Fruit fly (Drosophila melanogaster) whole organism, embryonic: Measurements from ENCODE around the gene ppl.

ENCODE experiments used
- Adf1 ChIP-seq: fragments of 200-800 bp; sonication (Bioruptor generic); IDR thresholded peaks from 2 replicates; pipeline ENCODE4 v1.3.6; 2022; ENCODE audit warnings: missing biosample characterization, missing genetic modification characterization
- Bgb ChIP-seq: fragments of 200-800 bp; sonication (Bioruptor generic); IDR thresholded peaks from 2 replicates; pipeline ENCODE4 v1.3.6; 2022; ENCODE audit warnings: missing biosample characterization, missing genetic modification characterization; ENCODE audit not compliant: partially characterized antibody
- CG10147 ChIP-seq: fragments of 200-800 bp; sonication (Bioruptor generic); optimal IDR thresholded peaks from 2 replicates; lab custom pipeline; 2019; ENCODE audit warnings: missing biosample characterization, mild to moderate bottlenecking, missing genetic modification characterization, moderate library complexity
- CG10267 ChIP-seq: fragments of 200-800 bp; sonication (Bioruptor generic); optimal IDR thresholded peaks from 2 replicates; lab custom pipeline; 2018; ENCODE audit warnings: missing biosample characterization, mild to moderate bottlenecking, missing genetic modification characterization, moderate library complexity
- CG12391 ChIP-seq: fragments of 200-800 bp; sonication (Bioruptor generic); optimal IDR thresholded peaks from 3 replicates; lab custom pipeline; 2018; ENCODE audit warnings: missing biosample characterization, mild to moderate bottlenecking, missing genetic modification characterization, moderate library complexity
- CG12659 ChIP-seq: fragments of 200-800 bp; sonication (Bioruptor generic); optimal IDR thresholded peaks from 3 replicates; lab custom pipeline; 2017; ENCODE audit warnings: mild to moderate bottlenecking, missing biosample characterization, missing genetic modification reagents, missing genetic modification characterization
- CG12769 ChIP-seq: fragments of 200-800 bp; sonication (Bioruptor generic); optimal IDR thresholded peaks from 2 replicates; lab custom pipeline; 2019; ENCODE audit warnings: missing biosample characterization, mild to moderate bottlenecking, missing genetic modification characterization, moderate library complexity
- CG13775 ChIP-seq: fragments of 200-800 bp; sonication (Bioruptor generic); optimal IDR thresholded peaks from 3 replicates; lab custom pipeline; 2017; ENCODE audit warnings: missing biosample characterization, mild to moderate bottlenecking, missing genetic modification characterization
- CG15269 ChIP-seq: fragments of 200-800 bp; sonication (Bioruptor generic); optimal IDR thresholded peaks from 2 replicates; lab custom pipeline; 2018; ENCODE audit warnings: missing biosample characterization, mild to moderate bottlenecking, missing genetic modification characterization, moderate library complexity
- CG17186 ChIP-seq: fragments of 200-800 bp; sonication (Bioruptor generic); optimal IDR thresholded peaks from 3 replicates; lab custom pipeline; 2017; ENCODE audit warnings: missing biosample characterization, missing genetic modification reagents, missing genetic modification characterization
- CG17385 ChIP-seq: fragments of 200-800 bp; sonication (Bioruptor generic); optimal IDR thresholded peaks from 3 replicates; lab custom pipeline; 2018; ENCODE audit warnings: missing biosample characterization, mild to moderate bottlenecking, missing genetic modification characterization
- CG17568 ChIP-seq: fragments of 200-800 bp; sonication (Bioruptor generic); optimal IDR thresholded peaks from 2 replicates; lab custom pipeline; 2018; ENCODE audit warnings: missing biosample characterization, mild to moderate bottlenecking, missing genetic modification characterization, moderate library complexity
- CG2678 ChIP-seq: fragments of 200-800 bp; sonication (Bioruptor generic); optimal IDR thresholded peaks from 3 replicates; lab custom pipeline; 2019; ENCODE audit warnings: missing biosample characterization, mild to moderate bottlenecking, missing genetic modification characterization, moderate library complexity
- CG2875 ChIP-seq: fragments of 200-800 bp; sonication (Bioruptor generic); optimal IDR thresholded peaks from 2 replicates; lab custom pipeline; 2017; ENCODE audit warnings: missing biosample characterization, mild to moderate bottlenecking, missing genetic modification characterization, missing genetic modification reagents
- CG31441 ChIP-seq: fragments of 200-800 bp; sonication (Bioruptor generic); IDR thresholded peaks from 2 replicates; pipeline ENCODE4 v1.3.6; 2022; ENCODE audit warnings: missing biosample characterization, missing genetic modification characterization
- CG34376 ChIP-seq: fragments of 200-800 bp; sonication (Bioruptor generic); optimal IDR thresholded peaks from 2 replicates; lab custom pipeline; 2018; ENCODE audit warnings: missing biosample characterization, mild to moderate bottlenecking, missing genetic modification characterization
- CG6254 ChIP-seq: fragments of 200-800 bp; sonication (Bioruptor generic); optimal IDR thresholded peaks from 3 replicates; lab custom pipeline; 2017; ENCODE audit warnings: mild to moderate bottlenecking, missing biosample characterization, missing genetic modification reagents, missing genetic modification characterization
- CG6689 ChIP-seq: fragments of 200-800 bp; sonication (Bioruptor generic); IDR thresholded peaks from 2 replicates; pipeline ENCODE4 v1.3.6; 2022; ENCODE audit warnings: missing biosample characterization, missing genetic modification characterization
- CG6765 ChIP-seq: fragments of 200-800 bp; sonication (Bioruptor generic); optimal IDR thresholded peaks from 3 replicates; lab custom pipeline; 2017; ENCODE audit warnings: missing biosample characterization, mild to moderate bottlenecking, missing genetic modification characterization
- CG7556 ChIP-seq: fragments of 200-800 bp; sonication (Bioruptor generic); optimal IDR thresholded peaks from 2 replicates; lab custom pipeline; 2017; ENCODE audit warnings: missing biosample characterization, mild to moderate bottlenecking, missing genetic modification characterization
- CG9727 ChIP-seq: fragments of 200-800 bp; sonication (Bioruptor generic); optimal IDR thresholded peaks from 3 replicates; lab custom pipeline; 2017; ENCODE audit warnings: missing biosample characterization, mild to moderate bottlenecking, missing genetic modification characterization
- CoRest ChIP-seq: fragments of 200-800 bp; sonication (Bioruptor generic); optimal IDR thresholded peaks from 3 replicates; lab custom pipeline; 2018; ENCODE audit warnings: missing biosample characterization, mild to moderate bottlenecking, missing genetic modification characterization, moderate library complexity
- D19A ChIP-seq: fragments of 200-800 bp; optimal IDR thresholded peaks from 3 replicates; lab custom pipeline; 2019; ENCODE audit warnings: missing biosample characterization, mild to moderate bottlenecking, missing genetic modification characterization, moderate library complexity
- Deaf1 ChIP-seq: fragments of 200-800 bp; optimal IDR thresholded peaks from 3 replicates; lab custom pipeline; 2019; ENCODE audit warnings: missing biosample characterization, mild to moderate bottlenecking, missing genetic modification characterization, moderate library complexity
- Ets65A ChIP-seq: fragments of 200-800 bp; sonication (Bioruptor generic); peaks from one replicate; lab custom pipeline; 2016; ENCODE audit warnings: missing biosample characterization, missing genetic modification characterization
- Fer1 ChIP-seq: fragments of 200-800 bp; sonication (Bioruptor generic); optimal IDR thresholded peaks from 2 replicates; lab custom pipeline; 2017; ENCODE audit warnings: missing biosample characterization, mild to moderate bottlenecking, missing genetic modification characterization
- GATAe ChIP-seq: fragments of 200-800 bp; sonication (Bioruptor generic); conservative IDR thresholded peaks from 2 replicates; pipeline ENCODE4 v1.3.6; 2022; ENCODE audit warnings: missing biosample characterization, missing genetic modification characterization
- Gsc ChIP-seq: fragments of 200-800 bp; sonication (Bioruptor generic); IDR thresholded peaks from 2 replicates; pipeline ENCODE4 v1.3.6; 2022; ENCODE audit warnings: missing biosample characterization, missing genetic modification characterization
- HHEX ChIP-seq: fragments of 200-800 bp; sonication (Bioruptor generic); optimal IDR thresholded peaks from 3 replicates; lab custom pipeline; 2017; ENCODE audit warnings: missing biosample characterization, mild to moderate bottlenecking, missing genetic modification characterization, missing genetic modification reagents
- Hand ChIP-seq: fragments of 200-800 bp; sonication (Bioruptor generic); optimal IDR thresholded peaks from 2 replicates; lab custom pipeline; 2017; ENCODE audit warnings: mild to moderate bottlenecking, missing biosample characterization, missing genetic modification reagents, missing genetic modification characterization
- Hmr ChIP-seq: fragments of 200-800 bp; sonication (Bioruptor generic); optimal IDR thresholded peaks from 3 replicates; lab custom pipeline; 2017; ENCODE audit warnings: mild to moderate bottlenecking, missing biosample characterization, missing genetic modification reagents, missing genetic modification characterization
- Hr51 ChIP-seq, 2 experiments: fragments of 200-800 bp; sonication (Bioruptor generic); optimal IDR thresholded peaks; 2 replicates in 1 of 2; 3 replicates in 1 of 2; lab custom pipeline; 2016 to 2018; ENCODE audit warnings: missing biosample characterization in 2 of 2, missing genetic modification characterization in 2 of 2, mild to moderate bottlenecking in 1 of 2, moderate library complexity in 1 of 2
- Hsf ChIP-seq: fragments of 200-800 bp; sonication (Bioruptor generic); optimal IDR thresholded peaks from 3 replicates; lab custom pipeline; 2016; ENCODE audit warnings: missing biosample characterization, missing genetic modification characterization
- Med ChIP-seq: fragments of 200-800 bp; sonication (Bioruptor generic); peaks from one replicate; lab custom pipeline; 2016; ENCODE audit warnings: missing biosample characterization, missing genetic modification characterization, mild to moderate bottlenecking, inconsistent platforms, moderate library complexity
- Meics ChIP-seq: fragments of 200-800 bp; sonication (Bioruptor generic); optimal IDR thresholded peaks from 2 replicates; lab custom pipeline; 2017; ENCODE audit warnings: missing biosample characterization, mild to moderate bottlenecking, missing genetic modification characterization
- Oli ChIP-seq: fragments of 200-800 bp; sonication (Bioruptor generic); optimal IDR thresholded peaks from 2 replicates; lab custom pipeline; 2018; ENCODE audit warnings: missing biosample characterization, mild to moderate bottlenecking, missing genetic modification characterization, moderate library complexity
- caup ChIP-seq: fragments of 200-800 bp; sonication (Bioruptor generic); optimal IDR thresholded peaks from 3 replicates; lab custom pipeline; 2017; ENCODE audit warnings: missing biosample characterization, mild to moderate bottlenecking, missing genetic modification characterization, moderate library complexity; ENCODE audit not compliant: severe bottlenecking
- crol ChIP-seq: fragments of 200-800 bp; sonication (Bioruptor generic); IDR thresholded peaks from 2 replicates; pipeline ENCODE4 v1.3.6; 2022; ENCODE audit warnings: missing biosample characterization, missing genetic modification characterization
- gem ChIP-seq: fragments of 200-800 bp; sonication (Bioruptor generic); optimal IDR thresholded peaks from 2 replicates; lab custom pipeline; 2019; ENCODE audit warnings: missing biosample characterization, mild to moderate bottlenecking, missing genetic modification characterization, moderate library complexity
- lab ChIP-seq: fragments of 200-800 bp; sonication (Bioruptor generic); optimal IDR thresholded peaks from 3 replicates; lab custom pipeline; 2017; ENCODE audit warnings: missing biosample characterization, missing genetic modification characterization, mild to moderate bottlenecking, moderate library complexity, missing genetic modification reagents
- otp ChIP-seq: fragments of 200-800 bp; sonication (Bioruptor generic); IDR thresholded peaks from 3 replicates; pipeline ENCODE4, ENCODE4 v1.3.6; 2022; ENCODE audit warnings: missing biosample characterization, missing genetic modification characterization
- psq ChIP-seq: fragments of 200-800 bp; sonication (Bioruptor generic); optimal IDR thresholded peaks from 2 replicates; lab custom pipeline; 2017; ENCODE audit warnings: missing biosample characterization, missing genetic modification characterization
- schlank ChIP-seq: fragments of 200-800 bp; sonication (Bioruptor generic); optimal IDR thresholded peaks from 2 replicates; lab custom pipeline; 2018; ENCODE audit warnings: missing biosample characterization, mild to moderate bottlenecking, missing genetic modification characterization
- seq ChIP-seq: fragments of 200-800 bp; sonication (Bioruptor generic); IDR thresholded peaks from 2 replicates; pipeline ENCODE4 v1.3.6; 2022; ENCODE audit warnings: missing biosample characterization, missing genetic modification characterization
- sima ChIP-seq: fragments of 200-800 bp; sonication (Bioruptor generic); optimal IDR thresholded peaks from 2 replicates; lab custom pipeline; 2016; ENCODE audit warnings: missing biosample characterization, missing genetic modification characterization
- tap ChIP-seq: fragments of 200-800 bp; optimal IDR thresholded peaks from 3 replicates; lab custom pipeline; 2019; ENCODE audit warnings: missing biosample characterization, mild to moderate bottlenecking, missing genetic modification characterization, moderate library complexity
- vnd ChIP-seq: fragments of 200-800 bp; sonication (Bioruptor generic); IDR thresholded peaks from 3 replicates; pipeline ENCODE4 v1.3.6; 2022; ENCODE audit warnings: missing biosample characterization, missing genetic modification characterization; ENCODE audit not compliant: partially characterized antibody
- zfh1 ChIP-seq: fragments of 200-800 bp; sonication (Bioruptor generic); IDR thresholded peaks from 3 replicates; pipeline ENCODE4 v1.3.6; 2022; ENCODE audit warnings: missing biosample characterization, missing genetic modification characterization

Gene ppl

dm6 chr3L:21321807-21322503, 40.6 kb upstream of the ppl start:
- TF ChIP-seq Deaf1 (peak; percentile 95), seq (GFP tag; lab: Robert Waterston, UW) (0 out of 2 replicates have a peak, but pooled peaks have one; percentile 11), CG10267 (tag; lab: Kevin White, UChicago) (peak; percentile 26), schlank (tag; lab: Kevin White, UChicago) (no peak), CG6765 (peak; percentile 49), Fer1 (peak; percentile 78), Med (GFP tag; lab: Kevin White, UChicago) (peak; percentile 2), CG17568 (GFP tag; lab: Kevin White, UChicago) (peak; percentile 46), CG2875 (GFP tag; lab: Kevin White, UChicago) (no peak), Adf1 (no peak; the same call in 1 of the 2 replicates), CG31441 (GFP tag; lab: Robert Waterston, UW) (no peak), zfh1 (GFP tag; lab: Robert Waterston, UW) (no peak), gem (tag; lab: Kevin White, UChicago) (peak; percentile 48), tap (tag; lab: Kevin White, UChicago) (peak; percentile 0), CG9727 (GFP tag; lab: Kevin White, UChicago) (peak; percentile 20), CG12391 (tag; lab: Kevin White, UChicago) (peak; percentile 43), CG6689 (no peak), HHEX (GFP tag; lab: Kevin White, UChicago) (peak; percentile 36), CG15269 (tag; lab: Kevin White, UChicago) (peak; percentile 51), Gsc (GFP tag; lab: Robert Waterston, UW) (no peak), CG10147 (peak; percentile 27), otp (GFP tag; lab: Robert Waterston, UW) (no peak), lab (GFP tag; lab: Kevin White, UChicago) (peak; percentile 73), CG17186 (GFP tag; lab: Kevin White, UChicago) (no peak), crol (0 out of 2 replicates have a peak, but pooled peaks have one; percentile 8), Hmr (GFP tag; lab: Kevin White, UChicago) (peak; percentile 79), CG6254 (GFP tag; lab: Kevin White, UChicago) (no peak), CG13775 (GFP tag; lab: Kevin White, UChicago) (peak; percentile 1), CG17385 (GFP tag; lab: Kevin White, UChicago) (peak; percentile 30), Meics (peak; percentile 69), caup (GFP tag; lab: Kevin White, UChicago) (peak; percentile 52), vnd (GFP tag; lab: Robert Waterston, UW) (no peak), sima (no peak), CoRest (tag; lab: Kevin White, UChicago) (peak; percentile 18), CG7556 (GFP tag; lab: Kevin White, UChicago) (peak; percentile 73), Oli (peak; percentile 37), CG34376 (GFP tag; lab: Kevin White, UChicago) (peak; percentile 69), CG12659 (GFP tag; lab: Kevin White, UChicago) (peak; percentile 28), CG2678 (tag; lab: Kevin White, UChicago) (peak; percentile 79), GATAe (GFP tag; lab: Robert Waterston, UW) (no peak), Hand (GFP tag; lab: Kevin White, UChicago) (peak; percentile 78), CG12769 (tag; lab: Kevin White, UChicago) (peak; percentile 49), psq (GFP tag; lab: Kevin White, UChicago) (no peak), Bgb (GFP tag; lab: Robert Waterston, UW) (no peak), Ets65A (GFP tag; lab: Kevin White, UChicago) (peak; percentile 14), D19A (tag; lab: Kevin White, UChicago) (peak; percentile 6), Hr51 (GFP tag; optimal IDR thresholded peaks at IDR 0.05; lab: Kevin White, UChicago) (peak in 1 of 2 experiments; percentile 51), Hsf (GFP tag; lab: Kevin White, UChicago) (peak; percentile 0)
